Worm (Caenorhabditis elegans) whole organism, L3 larva: ENCODE results near the gene sap-140.
A peak's percentile ranks its signal among the peaks of the same experiment; 100 is the strongest.

Source experiments
- aly-2 ChIP-seq: fragments of 150-350 bp; optimal IDR thresholded peaks from 2 replicates; lab custom pipeline; 2014; ENCODE audit warnings: missing biosample characterization, missing genetic modification characterization
- daf-12 ChIP-seq: fragments of 150-350 bp; optimal IDR thresholded peaks from 2 replicates; lab custom pipeline; 2014; ENCODE audit warnings: missing biosample characterization, missing genetic modification reagents, missing genetic modification characterization
- elt-1 ChIP-seq: fragments of 150-350 bp; optimal IDR thresholded peaks from 2 replicates; lab custom pipeline; 2014; ENCODE audit warnings: missing biosample characterization, missing genetic modification characterization
- elt-2 ChIP-seq: sonication (generic microtip); optimal IDR thresholded peaks from 2 replicates; lab custom pipeline; 2016; ENCODE audit warnings: missing genetic modification reagents, mild to moderate bottlenecking, missing genetic modification characterization, missing compliant biosample characterization
- fkh-10 ChIP-seq: sonication (generic microtip); optimal IDR thresholded peaks from 2 replicates; lab custom pipeline; 2017; ENCODE audit warnings: missing biosample characterization, missing genetic modification reagents, missing genetic modification characterization
- lin-39 ChIP-seq: fragments of 150-350 bp; optimal IDR thresholded peaks from 2 replicates; lab custom pipeline; 2018; ENCODE audit warnings: missing biosample characterization, missing genetic modification reagents, missing genetic modification characterization
- mdl-1 ChIP-seq: fragments of 150-350 bp; optimal IDR thresholded peaks from 2 replicates; lab custom pipeline; 2014; ENCODE audit warnings: missing biosample characterization, missing genetic modification characterization
- nfya-1 ChIP-seq: sonication (generic microtip); optimal IDR thresholded peaks from 2 replicates; lab custom pipeline; 2017; ENCODE audit warnings: missing genetic modification characterization, mild to moderate bottlenecking, missing compliant biosample characterization, antibody characterized with exemption, moderate library complexity; ENCODE audit not compliant: insufficient read depth
- nhr-237 ChIP-seq: fragments of 150-350 bp; optimal IDR thresholded peaks from 2 replicates; lab custom pipeline; 2014; ENCODE audit warnings: missing biosample characterization, missing genetic modification characterization
- nhr-25 ChIP-seq: sonication (generic microtip); optimal IDR thresholded peaks from 2 replicates; lab custom pipeline; 2017; ENCODE audit warnings: missing biosample characterization, missing genetic modification characterization
- skn-1 ChIP-seq: fragments of 150-350 bp; optimal IDR thresholded peaks from 2 replicates; lab custom pipeline; 2014; ENCODE audit warnings: missing biosample characterization, missing genetic modification characterization
- unc-62 ChIP-seq: fragments of 150-350 bp; sonication (generic microtip); optimal IDR thresholded peaks from 4 replicates; lab custom pipeline; 2014; ENCODE audit warnings: missing biosample characterization, missing genetic modification reagents, missing genetic modification characterization
- ztf-4 ChIP-seq: fragments of 150-350 bp; optimal IDR thresholded peaks from 2 replicates; lab custom pipeline; 2014; ENCODE audit warnings: missing biosample characterization, missing genetic modification characterization

- TF ChIP-seq elt-2 (tag; lab: Kevin White, UChicago), result no peak
- no peak for TF ChIP-seq fkh-10 (GFP tag; lab: Kevin White, UChicago)
- TF ChIP-seq elt-1 (tag; lab: Kevin White, UChicago), result no peak
- TF ChIP-seq nhr-25 (tag; lab: Kevin White, UChicago), result no peak
- no peak for TF ChIP-seq daf-12 (tag; lab: Kevin White, UChicago)
- TF ChIP-seq nfya-1 (tag; lab: Kevin White, UChicago), result peak; percentile 53
- no peak for TF ChIP-seq unc-62 (GFP tag; lab: Kevin White, UChicago)
- no peak for TF ChIP-seq lin-39 (tag; lab: Kevin White, UChicago)
- no peak for TF ChIP-seq aly-2 (tag; lab: Kevin White, UChicago)
- no peak for TF ChIP-seq nhr-237 (tag; lab: Kevin White, UChicago)
- no peak for TF ChIP-seq mdl-1 (tag; lab: Kevin White, UChicago)
- TF ChIP-seq skn-1 (tag; lab: Kevin White, UChicago), result no peak
- TF ChIP-seq ztf-4 (tag; lab: Kevin White, UChicago), result no peak
Measured at ce11 chrIII:7536559-7536958, 37.0 kb downstream of the sap-140 start, which contains the start of gene lin-39.
